Worm (Caenorhabditis elegans): Measurements from ENCODE around the gene ctr-9.

- TF ChIP-seq unc-62 (GFP tag; optimal IDR thresholded peaks at IDR 0.05) (no peak), skn-1 (tag; optimal IDR thresholded peaks at IDR 0.05) (peak; percentile 23), jun-1 (tag; optimal IDR thresholded peaks at IDR 0.05) (no peak), ztf-4 (tag; optimal IDR thresholded peaks at IDR 0.05) (no peak), unc-86 (tag; optimal IDR thresholded peaks at IDR 0.05) (no peak), fos-1 (tag; optimal IDR thresholded peaks at IDR 0.05) (no peak), mef-2 (tag; optimal IDR thresholded peaks at IDR 0.05) (no peak), nhr-28 (tag; optimal IDR thresholded peaks at IDR 0.05) (no peak), rnt-1 (tag; optimal IDR thresholded peaks at IDR 0.05) (no peak), ces-1 (GFP tag; optimal IDR thresholded peaks at IDR 0.05) (no peak), fkh-10 (GFP tag; optimal IDR thresholded peaks at IDR 0.05) (no peak), nhr-77 (tag; optimal IDR thresholded peaks at IDR 0.05) (no peak), irx-1 (tag; optimal IDR thresholded peaks at IDR 0.05) (no peak)
Observed at ce11 chrIII:9502155-9502714, 11.0 kb downstream of the ctr-9 start.
